Fruit fly (Drosophila melanogaster): ENCODE data around the gene CG15152.

- no peak for TF ChIP-seq Sin3A (optimal IDR thresholded peaks at IDR 0.05)
- TF ChIP-seq Myc (optimal IDR thresholded peaks at IDR 0.05) = no peak
- no peak for TF ChIP-seq h (optimal IDR thresholded peaks at IDR 0.05)
- TF ChIP-seq insv (optimal IDR thresholded peaks at IDR 0.05) = no peak
- TF ChIP-seq psq (optimal IDR thresholded peaks at IDR 0.05) = no peak
Measured at dm6 chr2L:18141471-18142345, 27.4 kb downstream of the CG15152 start.

Data from Kc167 (cell line).